Fruit fly (Drosophila melanogaster) whole organism, embryonic: ENCODE measurements around the gene CG31288.

Source experiments
- Asciz ChIP-seq: fragments of 200-800 bp; sonication (Bioruptor generic); optimal IDR thresholded peaks from 2 replicates; lab custom pipeline; 2017; ENCODE audit warnings: missing biosample characterization, mild to moderate bottlenecking, missing genetic modification characterization, missing genetic modification reagents
- Atf3 ChIP-seq: fragments of 200-800 bp; sonication (Bioruptor generic); optimal IDR thresholded peaks from 3 replicates; lab custom pipeline; 2016; ENCODE audit warnings: missing biosample characterization, missing genetic modification characterization
- Awh ChIP-seq: fragments of 200-800 bp; sonication (Bioruptor generic); IDR thresholded peaks from 2 replicates; pipeline ENCODE4, ENCODE4 v1.3.6; 2022; ENCODE audit warnings: missing biosample characterization, missing genetic modification characterization
- CG10147 ChIP-seq: fragments of 200-800 bp; sonication (Bioruptor generic); optimal IDR thresholded peaks from 2 replicates; lab custom pipeline; 2019; ENCODE audit warnings: missing biosample characterization, mild to moderate bottlenecking, missing genetic modification characterization, moderate library complexity
- CG10543 ChIP-seq: fragments of 200-800 bp; sonication (Bioruptor generic); optimal IDR thresholded peaks from 3 replicates; lab custom pipeline; 2017; ENCODE audit warnings: missing biosample characterization, mild to moderate bottlenecking, missing genetic modification characterization, moderate library complexity
- CG11695 ChIP-seq: fragments of 200-800 bp; sonication (Bioruptor generic); IDR thresholded peaks from 3 replicates; pipeline ENCODE4 v1.3.6; 2022; ENCODE audit warnings: missing biosample characterization, missing genetic modification characterization
- CG12299 ChIP-seq: fragments of 200-800 bp; sonication (Bioruptor generic); optimal IDR thresholded peaks from 2 replicates; lab custom pipeline; 2018; ENCODE audit warnings: missing biosample characterization, mild to moderate bottlenecking, missing genetic modification characterization
- CG1233 ChIP-seq: fragments of 200-800 bp; sonication (Bioruptor generic); optimal IDR thresholded peaks from 4 replicates; lab custom pipeline; 2018; ENCODE audit warnings: missing biosample characterization, mild to moderate bottlenecking, missing genetic modification characterization
- CG13424 ChIP-seq: fragments of 200-800 bp; sonication (Bioruptor generic); optimal IDR thresholded peaks from 2 replicates; lab custom pipeline; 2019; ENCODE audit warnings: missing biosample characterization, mild to moderate bottlenecking, missing genetic modification characterization, moderate library complexity
- CG14441 ChIP-seq: fragments of 200-800 bp; sonication (Bioruptor generic); IDR thresholded peaks from 2 replicates; pipeline ENCODE4 v1.3.6; 2022; ENCODE audit warnings: missing biosample characterization, missing genetic modification characterization
- CG15601 ChIP-seq: fragments of 200-800 bp; sonication (Bioruptor generic); optimal IDR thresholded peaks from 3 replicates; lab custom pipeline; 2019; ENCODE audit warnings: missing biosample characterization, mild to moderate bottlenecking, missing genetic modification characterization, moderate library complexity
- CG2120 ChIP-seq: fragments of 200-800 bp; sonication (Bioruptor generic); optimal IDR thresholded peaks from 3 replicates; lab custom pipeline; 2016; ENCODE audit warnings: missing biosample characterization, missing genetic modification characterization
- CG2678 ChIP-seq: fragments of 200-800 bp; sonication (Bioruptor generic); optimal IDR thresholded peaks from 3 replicates; lab custom pipeline; 2019; ENCODE audit warnings: missing biosample characterization, mild to moderate bottlenecking, missing genetic modification characterization, moderate library complexity
- CG3163 ChIP-seq: fragments of 200-800 bp; sonication (Bioruptor generic); optimal IDR thresholded peaks from 3 replicates; lab custom pipeline; 2016; ENCODE audit warnings: missing biosample characterization, missing genetic modification characterization
- CG3281 ChIP-seq: fragments of 200-800 bp; sonication (Bioruptor generic); optimal IDR thresholded peaks from 3 replicates; lab custom pipeline; 2017; ENCODE audit warnings: missing biosample characterization, mild to moderate bottlenecking, missing genetic modification characterization
- CG34224 ChIP-seq: fragments of 200-800 bp; sonication (Bioruptor generic); IDR thresholded peaks from 3 replicates; pipeline ENCODE4 v1.3.6; 2022; ENCODE audit warnings: missing biosample characterization, missing genetic modification characterization; ENCODE audit not compliant: partially characterized antibody
- CG34376 ChIP-seq: fragments of 200-800 bp; sonication (Bioruptor generic); optimal IDR thresholded peaks from 2 replicates; lab custom pipeline; 2018; ENCODE audit warnings: missing biosample characterization, mild to moderate bottlenecking, missing genetic modification characterization
- CG6765 ChIP-seq: fragments of 200-800 bp; sonication (Bioruptor generic); optimal IDR thresholded peaks from 3 replicates; lab custom pipeline; 2017; ENCODE audit warnings: missing biosample characterization, mild to moderate bottlenecking, missing genetic modification characterization
- CG6854 ChIP-seq: fragments of 200-800 bp; sonication (Bioruptor generic); optimal IDR thresholded peaks from 3 replicates; lab custom pipeline; 2017; ENCODE audit warnings: missing biosample characterization, mild to moderate bottlenecking, missing genetic modification characterization
- CG9797 ChIP-seq: fragments of 200-800 bp; sonication (Bioruptor generic); optimal IDR thresholded peaks from 3 replicates; lab custom pipeline; 2018; ENCODE audit warnings: missing biosample characterization, mild to moderate bottlenecking, missing genetic modification characterization
- Dek ChIP-seq: fragments of 200-800 bp; sonication (Bioruptor generic); optimal IDR thresholded peaks from 3 replicates; lab custom pipeline; 2019; ENCODE audit warnings: missing biosample characterization, mild to moderate bottlenecking, missing genetic modification characterization, moderate library complexity
- E2f1 ChIP-seq: fragments of 200-800 bp; sonication (Bioruptor generic); IDR thresholded peaks from 2 replicates; pipeline ENCODE4 v1.3.6; 2022; ENCODE audit warnings: missing biosample characterization, missing genetic modification characterization
- GATAe ChIP-seq: fragments of 200-800 bp; sonication (Bioruptor generic); conservative IDR thresholded peaks from 2 replicates; pipeline ENCODE4 v1.3.6; 2022; ENCODE audit warnings: missing biosample characterization, missing genetic modification characterization
- HLH54F ChIP-seq: fragments of 200-800 bp; sonication (Bioruptor generic); optimal IDR thresholded peaks from 3 replicates; lab custom pipeline; 2016; ENCODE audit warnings: missing biosample characterization, missing genetic modification characterization
- Hand ChIP-seq: fragments of 200-800 bp; sonication (Bioruptor generic); optimal IDR thresholded peaks from 2 replicates; lab custom pipeline; 2017; ENCODE audit warnings: mild to moderate bottlenecking, missing biosample characterization, missing genetic modification reagents, missing genetic modification characterization
- Hmr ChIP-seq: fragments of 200-800 bp; sonication (Bioruptor generic); optimal IDR thresholded peaks from 3 replicates; lab custom pipeline; 2017; ENCODE audit warnings: mild to moderate bottlenecking, missing biosample characterization, missing genetic modification reagents, missing genetic modification characterization
- MTF-1 ChIP-seq: fragments of 200-800 bp; sonication (Bioruptor generic); optimal IDR thresholded peaks from 2 replicates; lab custom pipeline; 2018; ENCODE audit warnings: missing biosample characterization, mild to moderate bottlenecking, missing genetic modification characterization, borderline replicate concordance
- Rx ChIP-seq: fragments of 200-800 bp; sonication (Bioruptor generic); IDR thresholded peaks from 2 replicates; pipeline ENCODE4 v1.3.6; 2022; ENCODE audit warnings: missing biosample characterization, missing genetic modification characterization
- Side ChIP-seq: fragments of 200-800 bp; sonication (Bioruptor generic); optimal IDR thresholded peaks from 2 replicates; lab custom pipeline; 2016; ENCODE audit warnings: missing biosample characterization, missing genetic modification characterization
- Sin3A ChIP-seq: fragments of >200 bp; optimal IDR thresholded peaks from 2 replicates; lab custom pipeline; 2018
- Six4 ChIP-seq: fragments of 200-800 bp; sonication (Bioruptor generic); optimal IDR thresholded peaks from 2 replicates; lab custom pipeline; 2016; ENCODE audit warnings: missing biosample characterization, missing genetic modification characterization
- Xrp1 ChIP-seq: fragments of 200-800 bp; sonication (Bioruptor generic); IDR thresholded peaks from 2 replicates; pipeline ENCODE4 v1.3.6; 2022; ENCODE audit warnings: missing biosample characterization, missing genetic modification characterization
- ab ChIP-seq: fragments of 200-800 bp; sonication (Bioruptor generic); optimal IDR thresholded peaks from 2 replicates; lab custom pipeline; 2016; ENCODE audit warnings: missing biosample characterization, missing genetic modification characterization
- bab2 ChIP-seq: fragments of 200-800 bp; sonication (Bioruptor generic); optimal IDR thresholded peaks from 2 replicates; lab custom pipeline; 2016; ENCODE audit warnings: missing biosample characterization, missing genetic modification characterization
- cwo ChIP-seq: fragments of 200-800 bp; sonication (Bioruptor generic); optimal IDR thresholded peaks from 3 replicates; lab custom pipeline; 2017; ENCODE audit warnings: missing biosample characterization, missing genetic modification characterization, mild to moderate bottlenecking, moderate library complexity, missing genetic modification reagents
- dysf ChIP-seq: fragments of 200-800 bp; sonication (Bioruptor generic); IDR thresholded peaks from 3 replicates; pipeline ENCODE4 v1.3.6; 2022; ENCODE audit warnings: missing biosample characterization, missing genetic modification characterization
- fd102C ChIP-seq: fragments of 200-800 bp; sonication (Bioruptor generic); optimal IDR thresholded peaks from 2 replicates; lab custom pipeline; 2018; ENCODE audit warnings: missing biosample characterization, mild to moderate bottlenecking, missing genetic modification characterization, moderate library complexity
- ftz-f1 ChIP-seq: fragments of 200-800 bp; sonication (Bioruptor generic); optimal IDR thresholded peaks from 2 replicates; lab custom pipeline; 2016; ENCODE audit warnings: missing biosample characterization, missing genetic modification characterization
- grau ChIP-seq: fragments of 200-800 bp; optimal IDR thresholded peaks from 3 replicates; lab custom pipeline; 2019; ENCODE audit warnings: missing biosample characterization, mild to moderate bottlenecking, missing genetic modification characterization, moderate library complexity
- gro ChIP-seq: fragments of 200-800 bp; sonication (Bioruptor generic); optimal IDR thresholded peaks from 2 replicates; lab custom pipeline; 2016; ENCODE audit warnings: missing biosample characterization, missing genetic modification characterization
- hkb ChIP-seq, 2 experiments: fragments of 200-800 bp in 1 of 2; fragments of >200 bp in 1 of 2; sonication (Bioruptor generic) in 1 of 2; IDR thresholded peaks in 1 of 2; optimal IDR thresholded peaks in 1 of 2; 2 replicates each; pipeline versions ENCODE4 v1.3.6 to Lab custom; 2017 to 2022; ENCODE audit warnings: missing biosample characterization in 1 of 2, missing genetic modification characterization in 1 of 2
- pita ChIP-seq: fragments of 200-800 bp; sonication (Bioruptor generic); optimal IDR thresholded peaks from 2 replicates; lab custom pipeline; 2017; ENCODE audit warnings: missing biosample characterization, mild to moderate bottlenecking, missing genetic modification characterization
- pros ChIP-seq: fragments of 200-800 bp; sonication (Bioruptor generic); optimal IDR thresholded peaks from 3 replicates; lab custom pipeline; 2019; ENCODE audit warnings: missing biosample characterization, mild to moderate bottlenecking, missing genetic modification characterization, moderate library complexity
- sc ChIP-seq, 3 experiments: fragments of >200 bp in 2 of 3; fragments of 200-800 bp in 1 of 3; sonication (Bioruptor generic) in 1 of 3; optimal IDR thresholded peaks; 2 replicates in 2 of 3; 3 replicates in 1 of 3; lab custom pipeline; 2017; ENCODE audit warnings: mild to moderate bottlenecking in 1 of 3, missing biosample characterization in 1 of 3, missing genetic modification characterization in 1 of 3, missing genetic modification reagents in 1 of 3
- schlank ChIP-seq: fragments of 200-800 bp; sonication (Bioruptor generic); optimal IDR thresholded peaks from 2 replicates; lab custom pipeline; 2018; ENCODE audit warnings: missing biosample characterization, mild to moderate bottlenecking, missing genetic modification characterization
- sens-2 ChIP-seq: fragments of 200-800 bp; sonication (Bioruptor generic); IDR thresholded peaks from 2 replicates; pipeline ENCODE4 v1.3.6; 2022; ENCODE audit warnings: missing biosample characterization, missing genetic modification characterization
- sima ChIP-seq: fragments of 200-800 bp; sonication (Bioruptor generic); optimal IDR thresholded peaks from 2 replicates; lab custom pipeline; 2016; ENCODE audit warnings: missing biosample characterization, missing genetic modification characterization
- sob ChIP-seq: fragments of 200-800 bp; sonication (Bioruptor generic); IDR thresholded peaks from 2 replicates; pipeline ENCODE4 v1.3.6; 2022; ENCODE audit warnings: missing biosample characterization, missing genetic modification characterization
- tap ChIP-seq: fragments of 200-800 bp; optimal IDR thresholded peaks from 3 replicates; lab custom pipeline; 2019; ENCODE audit warnings: missing biosample characterization, mild to moderate bottlenecking, missing genetic modification characterization, moderate library complexity
- tup ChIP-seq: fragments of 200-800 bp; sonication (Bioruptor generic); optimal IDR thresholded peaks from 2 replicates; lab custom pipeline; 2016; ENCODE audit warnings: missing biosample characterization, mild to moderate bottlenecking, missing genetic modification characterization, moderate library complexity

CG31288 gene

DNA sequence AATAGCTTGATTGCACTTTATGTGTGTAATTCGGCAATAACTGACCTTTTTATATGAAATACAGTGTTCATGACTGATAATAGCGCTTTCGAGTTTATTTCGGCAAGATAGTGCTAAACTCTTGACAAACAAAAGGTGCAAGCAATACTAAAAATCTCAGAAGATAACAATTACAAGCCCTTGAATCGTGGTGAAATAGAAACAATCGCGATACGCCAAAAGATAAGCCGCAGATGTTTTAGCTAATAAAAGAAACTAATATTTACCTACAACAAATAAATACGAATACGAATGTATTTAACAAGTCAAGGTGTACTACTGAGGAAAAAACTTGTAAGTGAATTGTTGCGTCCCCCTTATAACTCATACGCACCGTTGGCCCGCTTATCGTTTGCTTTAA is 24.1 kb downstream of the CG31288 start (continued):
- TF ChIP-seq sens-2 (no peak), CG10147 (GFP tag; lab: Kevin White, UChicago) (peak; percentile 59), hkb (optimal IDR thresholded peaks at IDR 0.05; lab: Kevin White, UChicago) (no peak), hkb (GFP tag; IDR thresholded peaks at IDR 0.05; lab: Robert Waterston, UW) (peak; percentile 22; the same call in 1 of the 2 replicates), CG34224 (GFP tag; lab: Robert Waterston, UW) (no peak), Rx (no peak), Asciz (GFP tag; lab: Kevin White, UChicago) (no peak), CG1233 (GFP tag; lab: Kevin White, UChicago) (peak; percentile 1), pita (no peak), CG6765 (GFP tag; lab: Kevin White, UChicago) (peak; percentile 68), sc (optimal IDR thresholded peaks at IDR 0.05; lab: Kevin White, UChicago) (no peak), sc (GFP tag; optimal IDR thresholded peaks at IDR 0.05; lab: Kevin White, UChicago) (no peak), CG13424 (tag; lab: Kevin White, UChicago) (peak; percentile 36), schlank (tag; lab: Kevin White, UChicago) (peak; percentile 34), CG3163 (GFP tag; lab: Kevin White, UChicago) (no peak), CG6854 (GFP tag; lab: Kevin White, UChicago) (no peak), MTF-1 (GFP tag; lab: Kevin White, UChicago) (peak; percentile 6), fd102C (no peak), CG3281 (GFP tag; lab: Kevin White, UChicago) (peak; percentile 50), Dek (peak; percentile 38), tap (no peak), pros (GFP tag; lab: Kevin White, UChicago) (no peak), CG34376 (GFP tag; lab: Kevin White, UChicago) (peak; percentile 47), gro (no peak), dysf (GFP tag; lab: Robert Waterston, UW) (no peak), GATAe (GFP tag; lab: Robert Waterston, UW) (0 out of 2 replicates have a peak, but pooled peaks have one; percentile 9), Side (GFP tag; lab: Kevin White, UChicago) (no peak), tup (GFP tag; lab: Kevin White, UChicago) (no peak), ab (GFP tag; lab: Kevin White, UChicago) (no peak), CG14441 (no peak; the same call in 1 of the 2 replicates), bab2 (GFP tag; lab: Kevin White, UChicago) (no peak), ftz-f1 (no peak), CG2678 (tag; lab: Kevin White, UChicago) (peak; percentile 65), sob (GFP tag; lab: Robert Waterston, UW) (no peak; the same call in 1 of the 2 replicates), Awh (GFP tag; lab: Robert Waterston, UW) (no peak), CG12299 (tag; lab: Kevin White, UChicago) (peak; percentile 36), CG15601 (tag; lab: Kevin White, UChicago) (no peak), Sin3A (no peak), Hmr (GFP tag; lab: Kevin White, UChicago) (peak; percentile 75), CG10543 (GFP tag; lab: Kevin White, UChicago) (peak; percentile 48), cwo (GFP tag; lab: Kevin White, UChicago) (peak; percentile 19), E2f1 (GFP tag; lab: Robert Waterston, UW) (no peak), grau (tag; lab: Kevin White, UChicago) (peak; percentile 15), Xrp1 (GFP tag; lab: Robert Waterston, UW) (no peak), CG2120 (GFP tag; lab: Kevin White, UChicago) (peak; percentile 29), CG9797 (GFP tag; lab: Kevin White, UChicago) (no peak), sima (no peak), Atf3 (GFP tag; lab: Kevin White, UChicago) (no peak), Hand (GFP tag; lab: Kevin White, UChicago) (peak; percentile 52), HLH54F (GFP tag; lab: Kevin White, UChicago) (no peak), CG11695 (GFP tag; lab: Robert Waterston, UW) (0 out of 3 replicates have a peak, but pooled peaks have one; percentile 17), Six4 (no peak)
